Worm (Caenorhabditis elegans): ENCODE measurements around the gene R02F11.12.

ce11 chrV:4839913-4840312, 49.4 kb downstream of the R02F11.12 start, which contains the start of gene nas-9:
- TF ChIP-seq hlh-13 (GFP tag; optimal IDR thresholded peaks at IDR 0.05) (no peak), unc-42 (tag; optimal IDR thresholded peaks at IDR 0.05) (no peak), lim-6 (tag; optimal IDR thresholded peaks at IDR 0.05) (no peak), nhr-11 (tag; optimal IDR thresholded peaks at IDR 0.05) (no peak), pag-3 (tag; optimal IDR thresholded peaks at IDR 0.05; ENCODE audit: borderline replicate concordance) (no peak), rnt-1 (tag; optimal IDR thresholded peaks at IDR 0.05) (no peak), ceh-18 (tag; optimal IDR thresholded peaks at IDR 0.05) (no peak), tbx-7 (tag; optimal IDR thresholded peaks at IDR 0.05) (no peak), ceh-9 (tag; optimal IDR thresholded peaks at IDR 0.05) (no peak), ama-1 (optimal IDR thresholded peaks at IDR 0.05) (no peak), pha-4 (tag; optimal IDR thresholded peaks at IDR 0.05) (no peak), pqm-1 (tag; optimal IDR thresholded peaks at IDR 0.05) (no peak), K09A11.1 (tag; optimal IDR thresholded peaks at IDR 0.05; ENCODE audit: insufficient read depth) (no peak)

Measured in whole organism, late embryonic.